Worm (Caenorhabditis elegans): ENCODE measurements around the gene T26C11.8.

DNA sequence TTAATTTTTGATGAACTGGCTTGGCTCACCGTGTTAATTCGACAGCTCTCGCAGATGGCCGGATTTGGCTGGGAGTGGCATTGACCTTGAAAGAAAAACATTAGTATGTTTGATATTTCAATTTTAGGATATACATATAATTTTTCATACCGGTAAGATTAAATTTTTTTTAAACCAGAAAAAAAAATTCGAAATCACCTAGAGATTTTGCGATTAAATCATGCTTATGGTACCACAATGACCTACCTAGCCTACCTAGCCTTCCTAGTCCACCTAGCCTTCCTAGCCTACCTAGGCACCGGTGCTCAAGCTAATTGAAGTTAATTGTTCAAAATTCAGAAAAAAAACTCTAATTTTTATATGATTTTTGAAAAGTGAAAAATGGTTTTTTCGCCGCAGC is 49.1 kb upstream of the T26C11.8 start, which contains the start of gene C14E2.3:
- TF ChIP-seq peb-1 (tag; optimal IDR thresholded peaks at IDR 0.05): no peak
- no peak for TF ChIP-seq lin-11 (tag; optimal IDR thresholded peaks at IDR 0.05)
